Worm (Caenorhabditis elegans) whole organism, L3 larva: ENCODE results near the gene immp-2.

Source experiments
- egl-27 ChIP-seq: sonication (generic microtip); optimal IDR thresholded peaks from 4 replicates; lab custom pipeline; 2017; ENCODE audit warnings: missing biosample characterization, missing genetic modification reagents, missing genetic modification characterization
- lin-39 ChIP-seq: fragments of 150-350 bp; optimal IDR thresholded peaks from 2 replicates; lab custom pipeline; 2018; ENCODE audit warnings: missing biosample characterization, missing genetic modification reagents, missing genetic modification characterization
- mml-1 ChIP-seq: fragments of 150-350 bp; sonication (generic microtip); optimal IDR thresholded peaks from 3 replicates; lab custom pipeline; 2014; ENCODE audit warnings: missing biosample characterization, missing genetic modification characterization
- nhr-12 ChIP-seq: fragments of 150-350 bp; optimal IDR thresholded peaks from 2 replicates; lab custom pipeline; 2014; ENCODE audit warnings: missing biosample characterization, missing genetic modification characterization
- pha-4 ChIP-seq: fragments of 150-350 bp; optimal IDR thresholded peaks from 2 replicates; lab custom pipeline; 2014; ENCODE audit warnings: missing biosample characterization, missing genetic modification reagents, missing genetic modification characterization
- pqm-1 ChIP-seq: fragments of 150-350 bp; optimal IDR thresholded peaks from 2 replicates; lab custom pipeline; 2017; ENCODE audit warnings: missing biosample characterization, missing genetic modification characterization, inconsistent platforms
- sea-2 ChIP-seq: fragments of 150-350 bp; sonication (generic microtip); optimal IDR thresholded peaks from 4 replicates; lab custom pipeline; 2014; ENCODE audit warnings: missing biosample characterization, missing genetic modification reagents, missing genetic modification characterization
- skn-1 ChIP-seq: fragments of 150-350 bp; optimal IDR thresholded peaks from 2 replicates; lab custom pipeline; 2014; ENCODE audit warnings: missing biosample characterization, missing genetic modification characterization
- unc-62 ChIP-seq: fragments of 150-350 bp; sonication (generic microtip); optimal IDR thresholded peaks from 4 replicates; lab custom pipeline; 2014; ENCODE audit warnings: missing biosample characterization, missing genetic modification reagents, missing genetic modification characterization

- TF ChIP-seq lin-39 (tag; lab: Kevin White, UChicago) = no peak
- no peak for TF ChIP-seq skn-1 (tag; lab: Kevin White, UChicago)
- TF ChIP-seq pha-4 (tag; lab: Kevin White, UChicago) = peak; percentile 70
- no peak for TF ChIP-seq egl-27
- TF ChIP-seq pqm-1 (tag; lab: Kevin White, UChicago) = peak; percentile 60
- TF ChIP-seq mml-1 (tag; lab: Kevin White, UChicago) = no peak
- no peak for TF ChIP-seq nhr-12 (tag; lab: Kevin White, UChicago)
- TF ChIP-seq sea-2 (GFP tag; lab: Kevin White, UChicago) = no peak
- no peak for TF ChIP-seq unc-62
These were observed 47.8 kb downstream of the immp-2 start for ce11 chrIV:957820-958219.
